Worm (Caenorhabditis elegans) whole organism, L3 larva: ENCODE data around the gene T20D4.10.
"Not testable (repeated sequence)": the region's sequence is repeated elsewhere in the genome, so short reads cannot be mapped to it uniquely, and the experiment has no call there.

ENCODE experiments used
- ZK546.5 ChIP-seq: sonication (generic microtip); optimal IDR thresholded peaks from 2 replicates; lab custom pipeline; 2017; ENCODE audit warnings: missing biosample characterization, missing genetic modification characterization
- mdl-1 ChIP-seq: fragments of 150-350 bp; optimal IDR thresholded peaks from 2 replicates; lab custom pipeline; 2014; ENCODE audit warnings: missing biosample characterization, missing genetic modification characterization
- nhr-25 ChIP-seq: sonication (generic microtip); optimal IDR thresholded peaks from 2 replicates; lab custom pipeline; 2017; ENCODE audit warnings: missing biosample characterization, missing genetic modification characterization
- nhr-76 ChIP-seq: fragments of 150-350 bp; sonication (generic microtip); optimal IDR thresholded peaks from 5 replicates; lab custom pipeline; 2014; ENCODE audit warnings: missing biosample characterization, missing genetic modification characterization
- nhr-77 ChIP-seq: fragments of 150-350 bp; optimal IDR thresholded peaks from 2 replicates; lab custom pipeline; 2014; ENCODE audit warnings: missing biosample characterization, missing genetic modification characterization

ce11 chrV:3399952-3400351, at the start of gene T20D4.10:
- not testable (repeated sequence) for TF ChIP-seq nhr-25 (tag; lab: Kevin White, UChicago); ZK546.5 (tag; lab: Kevin White, UChicago); mdl-1 (tag; lab: Kevin White, UChicago); nhr-77 (tag; lab: Kevin White, UChicago); nhr-76
